Worm (Caenorhabditis elegans): Measurements from ENCODE around the gene Y53F4B.23.

The Y53F4B.23 gene

DNA sequence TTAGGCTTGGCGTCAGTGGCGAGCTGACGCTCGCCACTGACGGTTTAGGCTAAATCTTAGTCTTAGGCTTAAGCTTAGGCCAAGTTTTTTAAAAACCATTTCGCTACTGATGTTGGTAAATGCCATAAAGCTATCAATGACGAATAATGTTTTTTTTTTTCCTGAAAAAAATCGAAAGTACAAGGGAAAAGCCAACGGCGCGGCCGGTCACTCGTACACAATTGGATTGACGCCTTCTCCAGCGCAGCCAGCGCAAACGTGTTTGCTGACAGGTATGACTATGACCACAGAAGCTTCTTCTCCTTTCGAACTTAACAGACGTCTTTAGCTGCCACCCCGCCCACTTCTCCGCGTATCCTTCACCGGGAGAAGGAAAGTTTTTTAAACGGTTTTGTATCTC is 21.3 kb downstream of the Y53F4B.23 start, which contains the start of gene Y53F4B.27:
Gene Y53F4B.27, plus strand, starts transcription at position 301 of the 400 bp plus-strand sequence.
- TF ChIP-seq dmd-9 (GFP tag; IDR thresholded peaks at IDR 0.05), result no peak
- TF ChIP-seq hlh-11 (tag; optimal IDR thresholded peaks at IDR 0.05), result peak; percentile 24
- no peak for TF ChIP-seq Y48G9A.11 (GFP tag; IDR thresholded peaks at IDR 0.05)
- TF ChIP-seq R02D3.7 (tag; optimal IDR thresholded peaks at IDR 0.05), result no peak
- no peak for TF ChIP-seq F49E8.2 (tag; optimal IDR thresholded peaks at IDR 0.05; ENCODE audit: borderline replicate concordance)
- TF ChIP-seq tag-97 (GFP tag; IDR thresholded peaks at IDR 0.05), result no peak
- TF ChIP-seq pha-4 (GFP tag; IDR thresholded peaks at IDR 0.05), result no peak
- TF ChIP-seq pha-4 (tag; optimal IDR thresholded peaks at IDR 0.05), result no peak
- TF ChIP-seq nhr-11 (tag; optimal IDR thresholded peaks at IDR 0.05), result no peak
- peak; percentile 96 for TF ChIP-seq aha-1 (tag)
- TF ChIP-seq unc-62 (GFP tag; optimal IDR thresholded peaks at IDR 0.05 in 1 of 2), result peak in 1 of 2 experiments; percentile 36
- no peak for TF ChIP-seq unc-62 (tag; optimal IDR thresholded peaks at IDR 0.05)
- no peak for TF ChIP-seq jun-1 (tag; optimal IDR thresholded peaks at IDR 0.05)

ce11 chrII:15148442-15148841 is 24.1 kb downstream of the Y53F4B.23 start:
- TF ChIP-seq T26A8.4 (GFP tag; IDR thresholded peaks at IDR 0.05) (no peak), mxl-2 (GFP tag; conservative IDR thresholded peaks at IDR 0.05) (no peak), spr-1 (tag; optimal IDR thresholded peaks at IDR 0.05) (no peak), ZK546.5 (tag; optimal IDR thresholded peaks at IDR 0.05) (no peak), tag-97 (GFP tag; IDR thresholded peaks at IDR 0.05) (no peak), madf-5 (GFP tag; IDR thresholded peaks at IDR 0.05) (no peak), nhr-25 (tag; optimal IDR thresholded peaks at IDR 0.05; ENCODE audit: borderline replicate concordance, insufficient read depth) (no peak), ceh-62 (tag; optimal IDR thresholded peaks at IDR 0.05) (no peak), php-3 (GFP tag; IDR thresholded peaks at IDR 0.05) (no peak), lin-15B (tag; optimal IDR thresholded peaks at IDR 0.05) (no peak), D1046.2 (GFP tag; IDR thresholded peaks at IDR 0.05) (no peak), aha-1 (tag) (peak; percentile 46), fkh-10 (GFP tag; optimal IDR thresholded peaks at IDR 0.05) (no peak), unc-62 (GFP tag; optimal IDR thresholded peaks at IDR 0.05 in 1 of 2) (peak in 1 of 2 experiments; percentile 52), unc-62 (tag; optimal IDR thresholded peaks at IDR 0.05) (no peak), madf-9 (GFP tag; conservative IDR thresholded peaks at IDR 0.05) (no peak)

DNA sequence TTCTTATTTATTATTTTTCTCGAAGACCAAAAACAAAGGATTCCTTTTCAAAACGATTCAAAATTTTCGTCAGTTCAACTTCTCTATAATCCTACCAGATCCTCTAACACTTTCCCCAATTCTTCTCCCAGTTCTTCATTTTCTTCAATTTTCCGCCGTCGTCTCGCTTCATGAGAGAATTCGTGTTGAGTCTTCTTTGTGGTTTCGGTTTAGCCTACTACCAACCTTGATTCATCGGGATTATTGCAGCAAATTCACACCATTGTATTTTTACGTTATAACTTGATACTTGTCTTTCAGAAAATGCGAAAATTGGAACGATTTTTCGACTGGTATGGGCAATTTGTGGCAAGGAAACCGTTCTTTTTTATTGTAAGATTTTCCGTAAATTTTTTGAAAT is 33.6 kb downstream of the Y53F4B.23 start, which contains the start of gene ptr-20:
Gene ptr-20, plus strand, starts transcription at position 301 of the 400 bp plus-strand sequence.
- no peak for TF ChIP-seq nhr-237 (tag; optimal IDR thresholded peaks at IDR 0.05)
- no peak for TF ChIP-seq gei-8 (GFP tag; optimal IDR thresholded peaks at IDR 0.05)
- no peak for TF ChIP-seq php-3 (GFP tag; IDR thresholded peaks at IDR 0.05)
- no peak for TF ChIP-seq nhr-48 (tag; optimal IDR thresholded peaks at IDR 0.05)
- no peak for TF ChIP-seq skn-1 (tag; optimal IDR thresholded peaks at IDR 0.05)
- no peak for TF ChIP-seq lsy-2 (tag; optimal IDR thresholded peaks at IDR 0.05)
- TF ChIP-seq mdt-29 (GFP tag; IDR thresholded peaks at IDR 0.05), result no peak
- no peak for TF ChIP-seq lin-38 (GFP tag; IDR thresholded peaks at IDR 0.05)
- no peak for TF ChIP-seq F37D6.2 (tag; optimal IDR thresholded peaks at IDR 0.05)
- TF ChIP-seq ceh-28 (tag; optimal IDR thresholded peaks at IDR 0.05), result no peak
- TF ChIP-seq ZK337.2 (GFP tag; IDR thresholded peaks at IDR 0.05), result no peak

- TF ChIP-seq ceh-20 (GFP tag; IDR thresholded peaks at IDR 0.05) (no peak), unc-130 (GFP tag; optimal IDR thresholded peaks at IDR 0.05) (no peak), nhr-77 (tag; optimal IDR thresholded peaks at IDR 0.05) (no peak), egl-43 (GFP tag; IDR thresholded peaks at IDR 0.05) (no peak), hif-1 (tag; optimal IDR thresholded peaks at IDR 0.05) (no peak), dmd-6 (GFP tag; IDR thresholded peaks at IDR 0.05) (no peak), madf-5 (GFP tag; IDR thresholded peaks at IDR 0.05) (no peak), aha-1 (tag) (peak; percentile 53)
These were observed 34.1 kb downstream of the Y53F4B.23 start for ce11 chrII:15158364-15158763.
